Worm (Caenorhabditis elegans) whole organism, L2 larva: ENCODE data around the gene Y41C4A.11.

Experiments
- Y55F3AM.14 ChIP-seq: fragments of 200-800 bp; sonication (Bioruptor generic); optimal IDR thresholded peaks from 2 replicates; lab custom pipeline; 2018; ENCODE audit warnings: mild to moderate bottlenecking, missing genetic modification characterization, missing compliant biosample characterization
- ZK546.5 ChIP-seq: sonication (generic microtip); optimal IDR thresholded peaks from 2 replicates; lab custom pipeline; 2017; ENCODE audit warnings: missing biosample characterization, missing genetic modification characterization
- aly-2 ChIP-seq: fragments of 150-350 bp; optimal IDR thresholded peaks from 2 replicates; lab custom pipeline; 2014; ENCODE audit warnings: missing biosample characterization, missing genetic modification characterization
- crh-2 ChIP-seq: sonication (generic microtip); optimal IDR thresholded peaks from 2 replicates; lab custom pipeline; 2017; ENCODE audit warnings: missing biosample characterization, missing genetic modification characterization
- elt-1 ChIP-seq: fragments of 150-350 bp; optimal IDR thresholded peaks from 2 replicates; lab custom pipeline; 2014; ENCODE audit warnings: missing biosample characterization, missing genetic modification characterization
- elt-3 ChIP-seq: sonication (generic microtip); optimal IDR thresholded peaks from 2 replicates; lab custom pipeline; 2017; ENCODE audit warnings: missing biosample characterization, missing genetic modification characterization
- lin-13 ChIP-seq: fragments of 150-350 bp; optimal IDR thresholded peaks from 2 replicates; lab custom pipeline; 2014; ENCODE audit warnings: missing biosample characterization, missing genetic modification reagents, missing genetic modification characterization
- mab-5 ChIP-seq: fragments of 150-350 bp; optimal IDR thresholded peaks from 2 replicates; lab custom pipeline; 2014; ENCODE audit warnings: missing biosample characterization, missing genetic modification characterization
- mdl-1 ChIP-seq, 2 experiments: fragments of 150-350 bp in 1 of 2; sonication (generic microtip) in 1 of 2; optimal IDR thresholded peaks; 2 replicates each; lab custom pipeline; 2017; ENCODE audit warnings: missing biosample characterization in 2 of 2, missing genetic modification characterization in 2 of 2
- nhr-11 ChIP-seq: fragments of 150-350 bp; optimal IDR thresholded peaks from 2 replicates; lab custom pipeline; 2014; ENCODE audit warnings: missing biosample characterization, missing genetic modification characterization
- nhr-12 ChIP-seq: fragments of 150-350 bp; optimal IDR thresholded peaks from 2 replicates; lab custom pipeline; 2014; ENCODE audit warnings: missing biosample characterization, missing genetic modification characterization
- nhr-21 ChIP-seq: fragments of 150-350 bp; optimal IDR thresholded peaks from 2 replicates; lab custom pipeline; 2014; ENCODE audit warnings: missing biosample characterization, missing genetic modification characterization
- nhr-23 ChIP-seq: fragments of 150-350 bp; optimal IDR thresholded peaks from 2 replicates; lab custom pipeline; 2014; ENCODE audit warnings: missing biosample characterization, missing genetic modification reagents, missing genetic modification characterization
- nhr-237 ChIP-seq: fragments of 150-350 bp; optimal IDR thresholded peaks from 2 replicates; lab custom pipeline; 2014; ENCODE audit warnings: missing biosample characterization, missing genetic modification characterization
- nhr-25 ChIP-seq: fragments of 150-350 bp; sonication (generic microtip); optimal IDR thresholded peaks from 3 replicates; lab custom pipeline; 2014; ENCODE audit warnings: missing biosample characterization, missing genetic modification characterization
- nhr-77 ChIP-seq: fragments of 150-350 bp; optimal IDR thresholded peaks from 2 replicates; lab custom pipeline; 2014; ENCODE audit warnings: missing biosample characterization, missing genetic modification characterization
- peb-1 ChIP-seq: fragments of 150-350 bp; optimal IDR thresholded peaks from 2 replicates; lab custom pipeline; 2014; ENCODE audit warnings: missing biosample characterization, missing genetic modification characterization
- sma-3 ChIP-seq: sonication (generic microtip); optimal IDR thresholded peaks from 2 replicates; lab custom pipeline; 2016; ENCODE audit warnings: missing genetic modification reagents, missing genetic modification characterization, missing compliant biosample characterization
- snpc-4 ChIP-seq: fragments of 150-350 bp; optimal IDR thresholded peaks from 2 replicates; lab custom pipeline; 2014; ENCODE audit warnings: missing biosample characterization, missing genetic modification characterization
- unc-55 ChIP-seq: fragments of 150-350 bp; sonication (generic microtip); optimal IDR thresholded peaks from 3 replicates; lab custom pipeline; 2014; ENCODE audit warnings: missing biosample characterization, missing genetic modification reagents, missing genetic modification characterization
- ztf-1 ChIP-seq: fragments of 200-800 bp; sonication (Bioruptor generic); conservative IDR thresholded peaks from 2 replicates; pipeline ENCODE4 v1.3.6; 2022; ENCODE audit warnings: missing genetic modification characterization, missing compliant biosample characterization

Y41C4A.11 gene

DNA sequence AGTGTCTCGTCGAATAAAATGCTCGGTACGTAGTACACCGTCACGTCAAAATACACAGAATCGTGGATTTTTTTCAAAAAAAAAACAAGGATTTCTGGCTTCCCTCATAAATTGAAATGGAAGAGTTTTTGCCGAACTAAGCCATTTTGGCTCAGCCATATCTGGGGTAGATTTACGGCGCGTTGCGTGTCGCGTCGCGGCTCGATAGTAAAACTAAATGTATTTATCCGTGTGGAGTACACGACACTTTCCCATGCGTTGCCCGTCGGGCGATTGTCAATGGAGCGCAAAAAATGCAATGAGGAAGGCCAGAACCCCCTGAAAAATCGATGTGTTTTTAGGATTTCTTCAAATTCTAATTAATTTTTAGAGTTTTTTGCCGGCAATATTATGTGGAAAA is 30.6 kb downstream of the Y41C4A.11 start:
- no peak for TF ChIP-seq nhr-77 (tag; lab: Kevin White, UChicago)

DNA sequence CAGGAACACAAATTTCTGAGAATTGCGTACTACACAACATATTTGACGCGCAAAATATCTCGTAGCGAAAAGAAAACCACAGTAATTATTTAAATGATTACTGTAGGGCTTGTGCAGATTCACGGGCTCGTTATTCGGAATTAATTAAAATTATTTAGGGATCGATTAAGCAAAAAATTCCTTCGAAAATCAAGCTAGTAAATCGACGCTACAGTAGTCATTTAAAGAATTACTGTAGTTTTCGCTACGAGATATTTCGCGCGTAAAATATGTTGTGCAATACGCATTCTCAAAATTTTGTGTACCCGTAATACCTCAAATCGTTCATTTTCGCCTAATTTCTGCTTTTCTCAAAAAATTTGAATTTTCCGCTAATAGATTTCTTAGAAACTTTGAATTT is 31.2 kb downstream of the Y41C4A.11 start:
- TF ChIP-seq nhr-12: no peak
- no peak for TF ChIP-seq mab-5 (tag; lab: Kevin White, UChicago)
- TF ChIP-seq snpc-4 (tag; lab: Kevin White, UChicago): no peak
- no peak for TF ChIP-seq nhr-237 (tag; lab: Kevin White, UChicago)
- TF ChIP-seq sma-3: no peak
- no peak for TF ChIP-seq aly-2 (tag; lab: Kevin White, UChicago)
- no peak for TF ChIP-seq Y55F3AM.14
- no peak for TF ChIP-seq ZK546.5 (tag; lab: Kevin White, UChicago)
- TF ChIP-seq peb-1 (tag; lab: Kevin White, UChicago): no peak
- TF ChIP-seq unc-55 (GFP tag; lab: Kevin White, UChicago): no peak
- no peak for TF ChIP-seq nhr-25 (tag; lab: Kevin White, UChicago)
- no peak for TF ChIP-seq crh-2
- TF ChIP-seq nhr-21 (tag; lab: Kevin White, UChicago): no peak

DNA sequence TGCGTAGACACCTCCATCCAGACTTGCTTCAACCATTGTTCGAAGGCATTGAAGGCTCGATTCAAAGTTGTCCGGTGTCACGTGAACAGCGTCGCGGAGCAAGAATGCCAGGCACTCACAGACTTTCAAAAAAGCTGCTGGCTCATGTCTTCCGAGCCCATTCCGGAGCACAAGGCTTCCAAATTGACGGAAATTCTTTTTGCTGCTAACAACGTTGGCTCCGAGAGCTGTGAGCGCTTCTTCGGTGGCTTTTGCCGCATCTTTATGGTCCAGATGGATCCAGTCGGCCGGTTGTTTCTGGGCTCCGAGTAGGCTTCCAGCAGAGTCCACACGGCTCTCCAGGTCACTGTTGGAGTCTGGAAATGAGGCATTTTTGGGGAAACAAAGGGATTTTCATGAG is 38.2 kb downstream of the Y41C4A.11 start:
- TF ChIP-seq sma-3 (no peak), elt-1 (tag; lab: Kevin White, UChicago) (no peak), nhr-11 (no peak), elt-3 (tag; lab: Kevin White, UChicago) (no peak), nhr-23 (no peak), ztf-1 (GFP tag; lab: Robert Waterston, UW) (no peak), mdl-1 (tag; optimal IDR thresholded peaks at IDR 0.05; lab: Kevin White, UChicago) (no peak)

DNA sequence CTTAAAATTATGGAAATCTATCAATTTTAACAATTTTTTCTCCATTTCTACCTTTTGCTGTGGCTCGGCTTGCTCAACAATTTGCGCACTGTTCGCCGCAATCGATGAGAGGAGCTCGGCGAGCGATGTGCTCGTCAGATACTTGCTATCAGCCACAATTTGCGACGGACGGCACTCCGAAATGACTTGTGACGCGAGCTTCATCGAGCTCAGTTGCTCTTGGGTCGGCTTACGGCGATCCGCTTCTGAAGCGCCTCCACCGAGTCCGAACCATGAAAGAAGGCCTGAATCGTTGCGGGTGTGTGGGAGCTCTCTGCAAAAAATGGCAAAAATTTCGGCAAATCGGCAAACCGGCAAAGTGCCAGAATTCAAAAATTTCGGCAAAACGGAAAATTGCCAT is 41.0 kb downstream of the Y41C4A.11 start:
- TF ChIP-seq lin-13 (GFP tag; lab: Kevin White, UChicago): no peak
- TF ChIP-seq nhr-11: no peak
- no peak for TF ChIP-seq sma-3
- TF ChIP-seq, all 48 proteins: peak for 0
